Worm (Caenorhabditis elegans) whole organism, early embryonic: ENCODE data around the gene Y68A4B.3.

ENCODE experiments used
- B0310.2 ChIP-seq: sonication (generic microtip); optimal IDR thresholded peaks from 2 replicates; lab custom pipeline; 2016; ENCODE audit warnings: mild to moderate bottlenecking, missing genetic modification characterization, missing compliant biosample characterization
- F13C5.2 ChIP-seq: sonication (generic microtip); optimal IDR thresholded peaks from 2 replicates; lab custom pipeline; 2017; ENCODE audit warnings: mild to moderate bottlenecking, missing genetic modification characterization, inconsistent platforms, missing compliant biosample characterization
- aly-1 ChIP-seq: sonication (generic microtip); optimal IDR thresholded peaks from 2 replicates; lab custom pipeline; 2016; ENCODE audit warnings: missing genetic modification characterization, missing compliant biosample characterization
- ama-1 ChIP-seq: fragments of 150-350 bp; optimal IDR thresholded peaks from 2 replicates; lab custom pipeline; 2014
- ceh-13 ChIP-seq: fragments of 200-800 bp; sonication (Bioruptor generic); optimal IDR thresholded peaks from 2 replicates; lab custom pipeline; 2018; ENCODE audit warnings: mild to moderate bottlenecking, missing genetic modification characterization, missing compliant biosample characterization
- ceh-36 ChIP-seq: sonication (generic microtip); optimal IDR thresholded peaks from 2 replicates; lab custom pipeline; 2016; ENCODE audit warnings: missing genetic modification characterization, inconsistent platforms, missing compliant biosample characterization
- ets-7 ChIP-seq: sonication (generic microtip); optimal IDR thresholded peaks from 2 replicates; lab custom pipeline; 2016; ENCODE audit warnings: missing genotype, missing genetic modification characterization, missing compliant biosample characterization
- flt-1 ChIP-seq: fragments of 200-800 bp; sonication (Bioruptor generic); IDR thresholded peaks from 2 replicates; pipeline ENCODE4 v1.3.6; 2022; ENCODE audit warnings: missing genetic modification characterization, missing compliant biosample characterization
- hmbx-1 ChIP-seq: sonication (generic microtip); optimal IDR thresholded peaks from 2 replicates; lab custom pipeline; 2016; ENCODE audit warnings: mild to moderate bottlenecking, missing genetic modification characterization, missing compliant biosample characterization
- hmg-4 ChIP-seq: fragments of 200-800 bp; sonication (Bioruptor generic); optimal IDR thresholded peaks from 2 replicates; lab custom pipeline; 2018; ENCODE audit warnings: mild to moderate bottlenecking, missing genetic modification characterization, missing compliant biosample characterization
- hnd-1 ChIP-seq: sonication (generic microtip); optimal IDR thresholded peaks from 2 replicates; lab custom pipeline; 2016; ENCODE audit warnings: missing genetic modification characterization, missing compliant biosample characterization
- pes-1 ChIP-seq: fragments of 200-800 bp; sonication (Bioruptor generic); IDR thresholded peaks from 2 replicates; pipeline ENCODE4 v1.3.6; 2022; ENCODE audit warnings: missing genetic modification reagents, missing genetic modification characterization, missing compliant biosample characterization
- scrt-1 ChIP-seq: fragments of 200-800 bp; sonication (Bioruptor generic); IDR thresholded peaks from 2 replicates; pipeline ENCODE4 v1.3.6; 2022; ENCODE audit warnings: missing genetic modification characterization, missing compliant biosample characterization
- sea-1 ChIP-seq: fragments of 200-800 bp; sonication (Bioruptor generic); conservative IDR thresholded peaks from 2 replicates; pipeline ENCODE4 v1.3.6; 2022; ENCODE audit warnings: missing genetic modification characterization, missing compliant biosample characterization
- tbx-11 ChIP-seq: fragments of 200-800 bp; sonication (Bioruptor generic); IDR thresholded peaks from 2 replicates; pipeline ENCODE4 v1.3.6; 2022; ENCODE audit warnings: missing genetic modification characterization, missing compliant biosample characterization
- tbx-37 ChIP-seq: fragments of 200-800 bp; sonication (Bioruptor generic); conservative IDR thresholded peaks from 2 replicates; pipeline ENCODE4 v1.3.6; 2022; ENCODE audit warnings: missing genetic modification reagents, missing genetic modification characterization, missing compliant biosample characterization
- tra-4 ChIP-seq: sonication (generic microtip); optimal IDR thresholded peaks from 2 replicates; lab custom pipeline; 2017; ENCODE audit warnings: missing genetic modification characterization, missing compliant biosample characterization

Y68A4B.3 gene

DNA sequence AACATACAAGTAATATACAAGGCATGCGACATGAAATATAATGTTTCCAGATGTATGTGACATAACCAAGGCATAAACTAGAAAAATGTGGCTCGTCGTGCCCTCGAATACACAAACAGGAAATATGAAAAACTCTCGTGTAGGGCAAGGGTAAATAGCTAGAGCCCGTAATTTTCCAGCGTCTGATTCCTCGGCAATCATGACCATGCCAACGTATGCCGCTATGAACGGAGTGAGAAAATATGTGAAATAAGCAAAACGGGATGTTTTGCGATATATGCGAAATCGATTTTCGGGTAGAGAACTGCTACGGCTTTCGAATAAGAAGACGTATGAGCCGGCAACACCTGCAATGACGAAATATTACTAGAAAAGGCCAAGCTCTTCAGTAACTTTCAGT, 17.1 kb downstream of the Y68A4B.3 start, which contains the start of gene scl-25:
scl-25 (plus strand) TSS at position 301 of the 400 bp plus-strand sequence.
- TF ChIP-seq ceh-36 (tag; lab: Kevin White, UChicago) (no peak), tbx-11 (GFP tag; lab: Robert Waterston, UW) (no peak), F13C5.2 (no peak), B0310.2 (tag; lab: Kevin White, UChicago) (no peak), pes-1 (no peak), ama-1 (lab: Kevin White, UChicago) (no peak), hmbx-1 (tag; lab: Kevin White, UChicago) (no peak), sea-1 (GFP tag; lab: Robert Waterston, UW) (no peak), ets-7 (tag; lab: Kevin White, UChicago) (no peak), tra-4 (tag; lab: Kevin White, UChicago) (no peak), hnd-1 (tag; lab: Kevin White, UChicago) (no peak), flt-1 (no peak), tbx-37 (GFP tag; lab: Robert Waterston, UW) (no peak), hmg-4 (GFP tag; lab: Kevin White, UChicago) (no peak), ceh-13 (GFP tag; lab: Kevin White, UChicago) (no peak)

DNA sequence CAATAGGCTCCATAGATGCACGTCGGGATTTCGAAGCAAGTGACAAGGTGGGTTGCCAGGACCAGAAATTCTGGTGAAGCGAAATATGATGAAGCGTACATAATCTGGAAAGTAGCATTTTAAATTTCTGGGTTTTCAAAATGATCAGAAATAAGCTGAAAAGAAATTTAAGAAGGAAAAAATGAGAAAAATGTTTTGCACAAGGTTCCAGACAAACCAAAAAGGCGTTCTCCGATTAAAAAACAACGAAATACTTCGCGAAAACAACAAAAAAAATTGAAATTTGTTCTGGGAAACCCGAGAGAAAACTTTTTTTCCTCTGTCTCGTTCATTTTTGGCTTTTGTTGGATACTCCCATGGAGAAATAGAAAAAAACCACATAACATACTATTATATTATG, 19.1 kb downstream of the Y68A4B.3 start, which contains the start of gene srh-252:
srh-252 (minus strand) TSS at position 101 of the 400 bp plus-strand sequence.
- TF ChIP-seq ceh-13 (GFP tag; lab: Kevin White, UChicago) (no peak), hmbx-1 (tag; lab: Kevin White, UChicago) (no peak), F13C5.2 (no peak), tbx-37 (GFP tag; lab: Robert Waterston, UW) (no peak), hmg-4 (GFP tag; lab: Kevin White, UChicago) (no peak), ets-7 (tag; lab: Kevin White, UChicago) (no peak), hnd-1 (tag; lab: Kevin White, UChicago) (no peak), B0310.2 (tag; lab: Kevin White, UChicago) (no peak), tra-4 (tag; lab: Kevin White, UChicago) (no peak), scrt-1 (GFP tag; lab: Robert Waterston, UW) (no peak), pes-1 (no peak), ceh-36 (tag; lab: Kevin White, UChicago) (no peak), tbx-11 (GFP tag; lab: Robert Waterston, UW) (no peak), ama-1 (lab: Kevin White, UChicago) (no peak), flt-1 (no peak), sea-1 (GFP tag; lab: Robert Waterston, UW) (no peak), aly-1 (tag; lab: Kevin White, UChicago) (no peak)

DNA sequence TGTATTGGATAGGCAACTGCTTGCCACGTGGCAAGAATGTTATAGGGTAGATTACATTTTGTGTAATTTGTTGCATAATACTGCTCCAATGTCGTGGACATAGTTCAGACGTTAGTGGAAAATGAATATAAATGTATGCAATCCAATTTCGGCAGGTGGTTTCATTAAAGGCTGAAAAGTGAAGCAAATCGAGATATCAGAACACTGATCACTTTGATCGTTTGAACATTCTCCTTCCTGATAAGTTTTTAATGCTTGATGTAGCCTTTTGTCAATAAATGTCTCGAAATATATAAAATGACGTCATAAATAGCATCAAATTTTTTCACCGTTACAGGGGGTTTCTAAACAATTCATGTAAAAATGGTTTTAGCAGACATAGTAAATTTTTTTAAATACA, 22.1 kb downstream of the Y68A4B.3 start, which contains the start of gene srh-109:
srh-109 (minus strand) TSS at position 101 of the 400 bp plus-strand sequence.
- no peak for TF ChIP-seq ama-1 (lab: Kevin White, UChicago)
- no peak for TF ChIP-seq flt-1

DNA sequence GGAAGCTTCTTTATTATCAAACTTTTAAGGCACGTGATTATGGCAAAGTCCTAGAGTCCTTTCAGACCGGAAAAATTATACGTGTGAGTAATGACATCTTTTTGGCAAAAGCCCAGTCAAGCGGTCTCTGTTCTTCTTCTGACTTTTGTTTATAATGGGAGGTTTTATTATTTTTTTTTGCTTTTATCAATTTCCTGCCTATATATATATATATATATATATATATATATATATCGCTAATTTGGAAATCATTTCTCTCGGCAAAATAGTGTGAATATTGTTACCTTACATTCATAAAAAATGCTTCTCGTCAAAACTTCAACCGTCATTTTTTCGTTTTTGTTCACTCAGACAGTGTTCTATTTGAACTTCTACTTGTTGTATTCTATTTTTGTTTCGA, 24.8 kb downstream of the Y68A4B.3 start, which contains the start of gene srbc-62:
srbc-62 (plus strand) TSS at position 301 of the 400 bp plus-strand sequence.
- no peak for TF ChIP-seq pes-1
- no peak for TF ChIP-seq hnd-1 (tag; lab: Kevin White, UChicago)
- TF ChIP-seq aly-1 (tag; lab: Kevin White, UChicago), result no peak
- TF ChIP-seq hmbx-1 (tag; lab: Kevin White, UChicago), result no peak
- no peak for TF ChIP-seq tbx-11 (GFP tag; lab: Robert Waterston, UW)
- no peak for TF ChIP-seq tbx-37 (GFP tag; lab: Robert Waterston, UW)
- no peak for TF ChIP-seq ceh-13 (GFP tag; lab: Kevin White, UChicago)
- TF ChIP-seq F13C5.2, result no peak
- no peak for TF ChIP-seq tra-4 (tag; lab: Kevin White, UChicago)
- TF ChIP-seq sea-1 (GFP tag; lab: Robert Waterston, UW), result no peak
- no peak for TF ChIP-seq hmg-4 (GFP tag; lab: Kevin White, UChicago)
- TF ChIP-seq ama-1 (lab: Kevin White, UChicago), result no peak
- no peak for TF ChIP-seq scrt-1 (GFP tag; lab: Robert Waterston, UW)
- TF ChIP-seq flt-1, result no peak
- TF ChIP-seq ceh-36 (tag; lab: Kevin White, UChicago), result no peak
- no peak for TF ChIP-seq ets-7 (tag; lab: Kevin White, UChicago)
- no peak for TF ChIP-seq B0310.2 (tag; lab: Kevin White, UChicago)

DNA sequence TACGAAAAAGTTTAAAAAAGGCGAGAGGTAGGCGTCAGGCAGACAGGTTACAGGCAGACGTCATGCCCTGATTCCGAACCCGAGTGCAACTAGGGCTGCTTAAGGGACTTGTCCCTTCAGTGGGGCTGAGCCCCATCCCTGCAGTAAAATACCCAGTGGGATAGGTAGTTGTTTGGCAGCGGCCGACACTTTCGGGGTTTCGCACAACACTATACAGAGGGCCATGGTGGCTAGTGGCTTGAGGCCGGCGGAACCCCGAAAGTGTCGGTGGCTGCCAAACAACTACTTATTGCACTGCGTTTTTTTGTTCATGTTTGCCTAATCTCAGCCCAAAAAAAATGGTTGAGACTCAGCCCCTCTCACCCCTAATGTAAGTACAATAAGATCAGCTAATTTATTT, 26.9 kb downstream of the Y68A4B.3 start:
- no peak for TF ChIP-seq ceh-36 (tag; lab: Kevin White, UChicago)
- TF ChIP-seq tra-4 (tag; lab: Kevin White, UChicago), result no peak
- no peak for TF ChIP-seq pes-1
- TF ChIP-seq ets-7 (tag; lab: Kevin White, UChicago), result no peak
- TF ChIP-seq ama-1 (lab: Kevin White, UChicago), result no peak
- TF ChIP-seq aly-1 (tag; lab: Kevin White, UChicago), result no peak
- TF ChIP-seq hmbx-1 (tag; lab: Kevin White, UChicago), result no peak
- no peak for TF ChIP-seq B0310.2 (tag; lab: Kevin White, UChicago)
- no peak for TF ChIP-seq hmg-4 (GFP tag; lab: Kevin White, UChicago)
- TF ChIP-seq tbx-11 (GFP tag; lab: Robert Waterston, UW), result no peak
- no peak for TF ChIP-seq tbx-37 (GFP tag; lab: Robert Waterston, UW)
- no peak for TF ChIP-seq flt-1

DNA sequence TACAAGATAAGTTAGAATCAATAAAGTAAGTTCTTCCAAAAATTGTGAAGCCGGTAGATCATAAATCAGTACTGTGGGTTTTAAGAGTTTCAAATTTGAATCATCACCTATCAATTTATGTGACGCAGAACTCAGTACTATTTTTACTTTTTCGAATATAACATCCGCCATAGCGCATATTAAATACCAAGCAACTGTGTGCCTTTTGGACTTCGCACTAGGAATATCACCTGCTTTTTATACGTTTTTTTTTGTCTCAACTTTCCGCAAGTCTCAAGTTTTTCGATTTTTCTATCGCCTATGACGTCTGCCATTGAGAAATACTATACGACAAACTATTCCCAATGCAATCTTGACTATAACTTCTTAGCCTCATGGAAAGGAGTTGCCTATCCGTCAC, 29.7 kb downstream of the Y68A4B.3 start, which contains the start of gene srh-113:
srh-113 (plus strand) TSS at position 301 of the 400 bp plus-strand sequence.
- TF ChIP-seq pes-1 (no peak), ceh-36 (tag; lab: Kevin White, UChicago) (no peak), tra-4 (tag; lab: Kevin White, UChicago) (no peak), aly-1 (tag; lab: Kevin White, UChicago) (no peak), sea-1 (GFP tag; lab: Robert Waterston, UW) (no peak), hmbx-1 (tag; lab: Kevin White, UChicago) (no peak), B0310.2 (tag; lab: Kevin White, UChicago) (no peak), F13C5.2 (no peak), hmg-4 (GFP tag; lab: Kevin White, UChicago) (no peak), tbx-11 (GFP tag; lab: Robert Waterston, UW) (no peak)
